Worm (Caenorhabditis elegans): ENCODE data around the gene dpy-6.

ce11 chrX:8423199-8423598, 32.2 kb downstream of the dpy-6 start:
- TF ChIP-seq klf-2 (GFP tag; conservative IDR thresholded peaks at IDR 0.05) (no peak), flt-1 (GFP tag; IDR thresholded peaks at IDR 0.05) (no peak), tab-1 (GFP tag; IDR thresholded peaks at IDR 0.05) (no peak), med-1 (GFP tag; optimal IDR thresholded peaks at IDR 0.05; ENCODE audit: insufficient read depth) (no peak), ztf-29 (GFP tag; IDR thresholded peaks at IDR 0.05) (no peak), T22C8.4 (GFP tag; IDR thresholded peaks at IDR 0.05) (no peak), ref-1 (GFP tag; conservative IDR thresholded peaks at IDR 0.05) (no peak)
